Worm (Caenorhabditis elegans) whole organism, mixed stage, embryonic: Measurements from ENCODE around the gene dpy-17.

Source experiments
- M03D4.4 ChIP-seq: sonication (generic microtip); optimal IDR thresholded peaks from 2 replicates; lab custom pipeline; 2017; ENCODE audit warnings: mild to moderate bottlenecking, missing genetic modification characterization, missing compliant biosample characterization
- bed-3 ChIP-seq: fragments of 200-800 bp; sonication (Bioruptor generic); optimal IDR thresholded peaks from 3 replicates; lab custom pipeline; 2018; ENCODE audit warnings: mild to moderate bottlenecking, missing genetic modification characterization, moderate library complexity, missing compliant biosample characterization
- blmp-1 ChIP-seq: fragments of 150-350 bp; optimal IDR thresholded peaks from 2 replicates; lab custom pipeline; 2014; ENCODE audit warnings: missing biosample characterization, missing genetic modification characterization
- ceh-39 ChIP-seq: fragments of 150-350 bp; optimal IDR thresholded peaks from 2 replicates; lab custom pipeline; 2014; ENCODE audit warnings: missing biosample characterization, missing genetic modification characterization
- ceh-43 ChIP-seq: fragments of 200-800 bp; sonication (Bioruptor generic); optimal IDR thresholded peaks from 2 replicates; lab custom pipeline; 2018; ENCODE audit warnings: mild to moderate bottlenecking, missing genetic modification characterization, moderate library complexity, missing compliant biosample characterization
- ceh-83 ChIP-seq: fragments of 200-800 bp; sonication (Bioruptor generic); optimal IDR thresholded peaks from 2 replicates; lab custom pipeline; 2018; ENCODE audit warnings: mild to moderate bottlenecking, missing genetic modification characterization, missing compliant biosample characterization
- ces-1 ChIP-seq: fragments of 150-350 bp; optimal IDR thresholded peaks from 2 replicates; lab custom pipeline; 2014; ENCODE audit warnings: missing biosample characterization, missing genetic modification reagents, missing genetic modification characterization
- cnd-1 ChIP-seq: fragments of 200-800 bp; sonication (Bioruptor generic); optimal IDR thresholded peaks from 2 replicates; lab custom pipeline; 2018; ENCODE audit warnings: mild to moderate bottlenecking, missing genetic modification characterization, missing compliant biosample characterization
- drap-1 ChIP-seq: fragments of 200-800 bp; sonication (Bioruptor generic); optimal IDR thresholded peaks from 3 replicates; lab custom pipeline; 2018; ENCODE audit warnings: mild to moderate bottlenecking, missing genetic modification characterization, missing compliant biosample characterization
- elt-1 ChIP-seq: sonication (generic microtip); optimal IDR thresholded peaks from 2 replicates; lab custom pipeline; 2017; ENCODE audit warnings: missing genetic modification characterization, mild to moderate bottlenecking, missing compliant biosample characterization, antibody characterized with exemption, moderate library complexity, borderline replicate concordance; ENCODE audit not compliant: insufficient read depth
- elt-3 ChIP-seq: fragments of 150-350 bp; optimal IDR thresholded peaks from 2 replicates; lab custom pipeline; 2014; ENCODE audit warnings: missing biosample characterization, missing genetic modification characterization
- flh-1 ChIP-seq: fragments of 200-800 bp; sonication (Bioruptor generic); optimal IDR thresholded peaks from 2 replicates; lab custom pipeline; 2018; ENCODE audit warnings: mild to moderate bottlenecking, missing genetic modification characterization, moderate library complexity, missing compliant biosample characterization
- ham-2 ChIP-seq: fragments of 200-800 bp; sonication (Bioruptor generic); optimal IDR thresholded peaks from 2 replicates; lab custom pipeline; 2018; ENCODE audit warnings: mild to moderate bottlenecking, missing genetic modification characterization, missing compliant biosample characterization
- hlh-1 ChIP-seq: fragments of 150-350 bp; optimal IDR thresholded peaks from 2 replicates; lab custom pipeline; 2014; ENCODE audit warnings: missing biosample characterization, missing genetic modification reagents, missing genetic modification characterization
- lin-13 ChIP-seq: fragments of 150-350 bp; optimal IDR thresholded peaks from 2 replicates; lab custom pipeline; 2014; ENCODE audit warnings: missing biosample characterization, missing genetic modification characterization
- lin-32 ChIP-seq: fragments of 200-800 bp; sonication (Bioruptor generic); optimal IDR thresholded peaks from 2 replicates; lab custom pipeline; 2018; ENCODE audit warnings: mild to moderate bottlenecking, missing genetic modification characterization, missing compliant biosample characterization
- lsy-2 ChIP-seq: fragments of 150-350 bp; optimal IDR thresholded peaks from 2 replicates; lab custom pipeline; 2014; ENCODE audit warnings: missing biosample characterization, missing genetic modification characterization
- mab-5 ChIP-seq: fragments of 150-350 bp; optimal IDR thresholded peaks from 2 replicates; lab custom pipeline; 2014; ENCODE audit warnings: missing biosample characterization, missing genetic modification characterization
- mep-1 ChIP-seq: fragments of 150-350 bp; optimal IDR thresholded peaks from 2 replicates; lab custom pipeline; 2017; ENCODE audit warnings: missing biosample characterization, missing genetic modification reagents, missing genetic modification characterization, inconsistent platforms
- mls-2 ChIP-seq: sonication (generic microtip); optimal IDR thresholded peaks from 2 replicates; lab custom pipeline; 2016; ENCODE audit warnings: mild to moderate bottlenecking, missing genetic modification characterization, moderate library complexity, missing compliant biosample characterization
- nhr-12 ChIP-seq: fragments of 150-350 bp; optimal IDR thresholded peaks from 2 replicates; lab custom pipeline; 2014; ENCODE audit warnings: missing biosample characterization, missing genetic modification characterization
- nhr-2 ChIP-seq: fragments of 150-350 bp; optimal IDR thresholded peaks from 2 replicates; lab custom pipeline; 2014; ENCODE audit warnings: missing biosample characterization, missing genetic modification characterization
- nhr-237 ChIP-seq: fragments of 150-350 bp; optimal IDR thresholded peaks from 2 replicates; lab custom pipeline; 2014; ENCODE audit warnings: missing biosample characterization, missing genetic modification characterization
- nhr-28 ChIP-seq: fragments of 150-350 bp; optimal IDR thresholded peaks from 2 replicates; lab custom pipeline; 2014; ENCODE audit warnings: missing biosample characterization, missing genetic modification characterization
- nhr-76 ChIP-seq: sonication (generic microtip); optimal IDR thresholded peaks from 2 replicates; lab custom pipeline; 2017; ENCODE audit warnings: missing biosample characterization, missing genetic modification characterization
- pha-4 ChIP-seq: fragments of 150-350 bp; optimal IDR thresholded peaks from 2 replicates; lab custom pipeline; 2018; ENCODE audit warnings: missing biosample characterization, missing genetic modification reagents, missing genetic modification characterization
- sem-2 ChIP-seq: fragments of 200-800 bp; sonication (Bioruptor generic); optimal IDR thresholded peaks from 2 replicates; lab custom pipeline; 2018; ENCODE audit warnings: mild to moderate bottlenecking, missing genetic modification characterization, missing compliant biosample characterization
- snpc-4 ChIP-seq: fragments of 150-350 bp; optimal IDR thresholded peaks from 2 replicates; lab custom pipeline; 2014; ENCODE audit warnings: missing biosample characterization, missing genetic modification characterization
- sptf-1 ChIP-seq: sonication (generic microtip); optimal IDR thresholded peaks from 2 replicates; lab custom pipeline; 2017; ENCODE audit warnings: mild to moderate bottlenecking, missing genetic modification characterization, moderate library complexity, missing compliant biosample characterization
- tbx-8 ChIP-seq: fragments of 200-800 bp; sonication (Bioruptor generic); optimal IDR thresholded peaks from 2 replicates; lab custom pipeline; 2018; ENCODE audit warnings: mild to moderate bottlenecking, missing genetic modification characterization, moderate library complexity, missing compliant biosample characterization
- unc-120 ChIP-seq: sonication (generic microtip); optimal IDR thresholded peaks from 2 replicates; lab custom pipeline; 2017; ENCODE audit warnings: missing genetic modification characterization, missing compliant biosample characterization; ENCODE audit not compliant: poor library complexity, severe bottlenecking
- unc-39 ChIP-seq: fragments of 150-350 bp; optimal IDR thresholded peaks from 2 replicates; lab custom pipeline; 2014; ENCODE audit warnings: missing biosample characterization, missing genetic modification characterization
- unc-62 ChIP-seq: fragments of 150-350 bp; optimal IDR thresholded peaks from 2 replicates; lab custom pipeline; 2014; ENCODE audit warnings: missing biosample characterization, missing genetic modification reagents, missing genetic modification characterization
- zip-8 ChIP-seq: fragments of 150-350 bp; optimal IDR thresholded peaks from 2 replicates; lab custom pipeline; 2014; ENCODE audit warnings: missing biosample characterization, missing genetic modification characterization
- ztf-11 ChIP-seq: fragments of 150-350 bp; optimal IDR thresholded peaks from 2 replicates; lab custom pipeline; 2014; ENCODE audit warnings: missing biosample characterization, missing genetic modification characterization

dpy-17 gene

DNA sequence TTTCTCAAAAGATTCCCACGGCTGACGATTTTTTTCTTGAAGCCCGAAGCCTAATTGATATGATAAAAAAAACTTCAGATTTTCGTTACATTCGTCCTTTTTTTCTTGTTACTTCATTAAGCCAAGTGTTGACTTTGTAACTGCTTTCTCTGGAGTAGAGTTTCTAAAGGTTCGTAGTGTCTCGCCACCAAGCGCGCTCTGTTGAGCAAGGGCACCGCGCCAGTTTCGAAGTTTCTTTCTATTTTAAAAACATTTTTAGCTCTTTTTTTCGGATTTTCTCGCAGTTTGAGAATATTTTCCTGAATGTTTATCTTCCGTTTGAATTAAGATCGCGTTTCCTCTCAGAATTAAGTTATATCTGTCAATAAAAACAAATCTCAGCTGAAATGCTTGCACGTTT, 30.6 kb upstream of the dpy-17 start:
- TF ChIP-seq nhr-2 (no peak), nhr-76 (tag; lab: Kevin White, UChicago) (no peak), tbx-8 (GFP tag; lab: Kevin White, UChicago) (no peak), nhr-28 (no peak), sptf-1 (tag; lab: Kevin White, UChicago) (no peak), ztf-11 (tag; lab: Kevin White, UChicago) (no peak), nhr-12 (no peak), unc-39 (no peak), lin-13 (tag; lab: Kevin White, UChicago) (no peak)

DNA sequence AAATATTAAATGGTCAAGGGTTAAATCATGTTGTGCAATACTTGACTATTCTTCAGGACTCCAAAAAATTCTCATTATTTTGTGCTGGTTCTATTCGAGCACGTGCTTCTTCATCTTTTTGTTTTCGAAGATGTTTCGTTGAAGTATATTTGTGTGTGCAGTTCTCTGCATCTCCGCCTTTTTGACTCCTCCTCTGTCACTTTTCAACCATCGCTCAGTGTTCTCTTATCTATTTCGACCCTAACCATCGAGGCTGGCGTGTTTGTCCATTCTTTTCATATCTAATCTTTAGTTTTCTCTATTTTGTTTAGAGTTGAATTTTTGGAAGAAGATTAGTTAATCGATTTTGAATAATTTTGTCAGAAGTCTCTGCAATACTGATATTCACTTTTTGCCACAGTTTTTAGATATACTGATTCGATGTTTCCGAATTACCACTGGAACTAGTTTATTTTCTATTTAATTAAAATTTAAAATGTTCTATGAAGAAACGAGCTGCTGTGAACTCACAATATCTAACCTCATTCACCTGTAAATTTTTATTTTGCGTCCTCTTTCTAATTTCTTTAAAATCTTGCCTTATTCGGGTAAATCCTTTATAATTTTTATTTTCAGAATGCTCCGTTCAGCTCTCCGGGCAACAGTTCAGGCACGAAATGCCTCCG, 29.8 kb upstream of the dpy-17 start, which contains the start of gene alh-1:
TSS of gene alh-1 (plus strand) at position 615 of the 665 bp plus-strand sequence.
- TF ChIP-seq flh-1 (GFP tag; lab: Kevin White, UChicago) (no peak), ceh-83 (no peak), hlh-1 (tag; lab: Kevin White, UChicago) (no peak), unc-62 (GFP tag; lab: Kevin White, UChicago) (no peak), snpc-4 (tag; lab: Kevin White, UChicago) (no peak), nhr-12 (no peak), elt-3 (no peak), ces-1 (GFP tag; lab: Kevin White, UChicago) (no peak), mab-5 (tag; lab: Kevin White, UChicago) (no peak), ham-2 (GFP tag; lab: Kevin White, UChicago) (no peak), M03D4.4 (no peak), zip-8 (tag; lab: Kevin White, UChicago) (no peak), elt-1 (tag; lab: Kevin White, UChicago) (no peak), lsy-2 (tag; lab: Kevin White, UChicago) (no peak), mep-1 (tag; lab: Kevin White, UChicago) (no peak), unc-39 (no peak), mls-2 (tag; lab: Kevin White, UChicago) (no peak), nhr-237 (no peak), bed-3 (GFP tag; lab: Kevin White, UChicago) (no peak), lin-32 (GFP tag; lab: Kevin White, UChicago) (no peak)
- TF ChIP-seq, all 35 proteins: peak for 0

DNA sequence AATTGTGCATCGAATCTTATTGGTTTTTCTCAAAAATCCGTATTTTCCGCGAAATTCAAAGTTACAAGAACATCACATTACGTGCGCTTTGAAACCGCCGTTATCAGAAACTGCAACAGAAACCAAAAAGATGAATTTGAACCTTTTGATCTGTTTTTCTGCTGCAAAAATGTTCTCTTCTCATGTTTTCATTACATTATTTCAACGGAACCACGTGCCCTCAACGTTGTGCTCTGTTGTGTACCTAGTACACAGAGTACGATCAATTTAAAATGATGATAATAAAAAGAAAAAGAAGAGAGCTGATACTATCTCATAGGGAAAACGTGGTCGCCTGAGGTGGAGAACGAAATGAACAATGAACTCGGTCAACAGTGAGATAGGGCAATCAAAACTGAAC, 29.1 kb upstream of the dpy-17 start:
- TF ChIP-seq ceh-39 (no peak), zip-8 (tag; lab: Kevin White, UChicago) (no peak), hlh-1 (tag; lab: Kevin White, UChicago) (no peak), lin-13 (tag; lab: Kevin White, UChicago) (no peak), nhr-2 (no peak), mls-2 (tag; lab: Kevin White, UChicago) (no peak), cnd-1 (no peak), unc-39 (no peak), mab-5 (tag; lab: Kevin White, UChicago) (no peak), mep-1 (tag; lab: Kevin White, UChicago) (no peak), elt-3 (no peak), ces-1 (GFP tag; lab: Kevin White, UChicago) (no peak), M03D4.4 (no peak), bed-3 (GFP tag; lab: Kevin White, UChicago) (no peak), lsy-2 (tag; lab: Kevin White, UChicago) (no peak), nhr-76 (tag; lab: Kevin White, UChicago) (no peak), snpc-4 (tag; lab: Kevin White, UChicago) (no peak), nhr-12 (no peak)

DNA sequence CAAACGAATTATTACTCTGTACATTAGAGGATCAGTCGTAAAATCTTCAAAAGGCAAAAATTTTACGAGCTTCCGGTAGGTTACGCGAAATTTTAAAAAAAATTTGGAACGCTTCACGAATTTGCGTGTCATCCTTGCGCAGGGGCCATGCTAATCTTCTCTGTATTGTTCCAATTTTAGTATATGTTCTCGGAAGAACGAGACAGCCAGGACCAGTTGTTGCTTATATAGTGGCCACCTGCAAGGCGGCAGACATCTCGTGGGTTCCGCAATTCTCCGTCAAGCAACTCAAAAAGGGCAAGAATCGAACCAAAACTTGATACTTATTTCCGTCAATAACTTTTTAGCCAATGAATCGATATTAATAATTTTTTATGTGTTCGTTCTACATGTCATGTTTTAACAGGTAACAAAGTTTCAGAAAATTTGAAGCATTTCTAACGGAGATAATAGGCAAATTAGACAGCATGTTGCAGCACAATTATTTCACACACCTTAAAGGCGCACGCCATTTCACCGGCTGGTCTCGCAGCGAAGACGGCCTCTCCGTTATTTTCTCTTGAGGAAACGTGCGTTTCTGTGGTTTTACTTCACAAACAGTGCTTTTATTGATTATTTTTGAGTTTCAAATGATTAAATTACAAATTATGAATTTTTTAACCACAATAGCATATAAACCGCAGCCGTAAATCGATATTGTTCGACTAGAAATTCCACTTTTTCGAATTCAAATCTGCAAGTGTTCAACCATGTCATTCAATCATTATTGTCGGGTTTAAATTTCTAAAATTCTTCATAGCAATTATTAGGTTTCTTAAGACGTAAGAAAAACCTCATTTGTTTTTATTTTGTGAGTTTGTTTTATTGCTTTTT, 26.2 kb upstream of the dpy-17 start:
- peak; percentile 53 for TF ChIP-seq ceh-43 (GFP tag; lab: Kevin White, UChicago)
- peak; percentile 1 for TF ChIP-seq nhr-237
- peak; percentile 63 for TF ChIP-seq ceh-83
- TF ChIP-seq ham-2 (GFP tag; lab: Kevin White, UChicago) = peak; percentile 56
- peak; percentile 82 for TF ChIP-seq cnd-1
- TF ChIP-seq elt-3 = no peak
- TF ChIP-seq bed-3 (GFP tag; lab: Kevin White, UChicago) = peak; percentile 60
- peak; percentile 4 for TF ChIP-seq unc-62 (GFP tag; lab: Kevin White, UChicago)
- no peak for TF ChIP-seq lsy-2 (tag; lab: Kevin White, UChicago)
- peak; percentile 61 for TF ChIP-seq unc-120 (tag; lab: Kevin White, UChicago)
- peak; percentile 78 for TF ChIP-seq sptf-1 (tag; lab: Kevin White, UChicago)
- no peak for TF ChIP-seq zip-8 (tag; lab: Kevin White, UChicago)
- no peak for TF ChIP-seq unc-39
- TF ChIP-seq sem-2 (GFP tag; lab: Kevin White, UChicago) = peak; percentile 66
- peak; percentile 58 for TF ChIP-seq ces-1 (GFP tag; lab: Kevin White, UChicago)
- peak; percentile 59 for TF ChIP-seq tbx-8 (GFP tag; lab: Kevin White, UChicago)
- no peak for TF ChIP-seq mab-5 (tag; lab: Kevin White, UChicago)
- TF ChIP-seq mls-2 (tag; lab: Kevin White, UChicago) = peak; percentile 77
- TF ChIP-seq ztf-11 (tag; lab: Kevin White, UChicago) = peak; percentile 48
- TF ChIP-seq nhr-2 = no peak
- TF ChIP-seq ceh-39 = peak; percentile 21
- peak; percentile 80 for TF ChIP-seq drap-1
- no peak for TF ChIP-seq flh-1 (GFP tag; lab: Kevin White, UChicago)
- no peak for TF ChIP-seq nhr-28
- no peak for TF ChIP-seq nhr-76 (tag; lab: Kevin White, UChicago)
- peak; percentile 23 for TF ChIP-seq elt-1 (tag; lab: Kevin White, UChicago)
- TF ChIP-seq lin-13 (tag; lab: Kevin White, UChicago) = peak; percentile 60
- TF ChIP-seq snpc-4 (tag; lab: Kevin White, UChicago) = no peak
- peak; percentile 29 for TF ChIP-seq pha-4
- no peak for TF ChIP-seq nhr-12
- peak; percentile 46 for TF ChIP-seq hlh-1 (tag; lab: Kevin White, UChicago)
- no peak for TF ChIP-seq blmp-1 (tag; lab: Kevin White, UChicago)
- peak; percentile 79 for TF ChIP-seq M03D4.4
